Worm (Caenorhabditis elegans) whole organism, L3 larva: ENCODE results near the gene maph-1.3.

Experiments used
- R02D3.7 ChIP-seq: fragments of 150-350 bp; optimal IDR thresholded peaks from 2 replicates; lab custom pipeline; 2014; ENCODE audit warnings: missing biosample characterization, missing genetic modification characterization
- ZK546.5 ChIP-seq: sonication (generic microtip); optimal IDR thresholded peaks from 2 replicates; lab custom pipeline; 2017; ENCODE audit warnings: missing biosample characterization, missing genetic modification characterization
- ama-1 ChIP-seq: fragments of 150-350 bp; optimal IDR thresholded peaks from 2 replicates; lab custom pipeline; 2018
- ceh-28 ChIP-seq: fragments of 150-350 bp; optimal IDR thresholded peaks from 2 replicates; lab custom pipeline; 2014; ENCODE audit warnings: missing biosample characterization, missing genetic modification reagents, missing genetic modification characterization
- ceh-82 ChIP-seq: fragments of 150-350 bp; optimal IDR thresholded peaks from 2 replicates; lab custom pipeline; 2014; ENCODE audit warnings: missing biosample characterization, missing genetic modification characterization
- ceh-9 ChIP-seq: sonication (generic microtip); optimal IDR thresholded peaks from 2 replicates; lab custom pipeline; 2018; ENCODE audit warnings: missing biosample characterization, missing genetic modification characterization
- daf-12 ChIP-seq: fragments of 150-350 bp; optimal IDR thresholded peaks from 2 replicates; lab custom pipeline; 2014; ENCODE audit warnings: missing biosample characterization, missing genetic modification reagents, missing genetic modification characterization
- egl-27 ChIP-seq: sonication (generic microtip); optimal IDR thresholded peaks from 4 replicates; lab custom pipeline; 2017; ENCODE audit warnings: missing biosample characterization, missing genetic modification reagents, missing genetic modification characterization
- egl-5 ChIP-seq: fragments of 150-350 bp; optimal IDR thresholded peaks from 2 replicates; lab custom pipeline; 2017; ENCODE audit warnings: missing biosample characterization, missing genetic modification reagents, missing genetic modification characterization, inconsistent platforms
- elt-1 ChIP-seq: fragments of 150-350 bp; optimal IDR thresholded peaks from 2 replicates; lab custom pipeline; 2014; ENCODE audit warnings: missing biosample characterization, missing genetic modification characterization
- elt-2 ChIP-seq: sonication (generic microtip); optimal IDR thresholded peaks from 2 replicates; lab custom pipeline; 2016; ENCODE audit warnings: missing genetic modification reagents, mild to moderate bottlenecking, missing genetic modification characterization, missing compliant biosample characterization
- elt-3 ChIP-seq, 3 experiments: fragments of 150-350 bp in 1 of 3; sonication (generic microtip) in 2 of 3; optimal IDR thresholded peaks; 2 replicates in 2 of 3; 4 replicates in 1 of 3; lab custom pipeline; 2014 to 2017; ENCODE audit warnings: missing biosample characterization in 3 of 3, missing genetic modification characterization in 3 of 3
- eor-1 ChIP-seq, 2 experiments: fragments of 150-350 bp; optimal IDR thresholded peaks; 2 replicates each; lab custom pipeline; 2014 to 2018; ENCODE audit warnings: missing biosample characterization in 2 of 2, missing genetic modification characterization in 2 of 2
- fkh-10 ChIP-seq: sonication (generic microtip); optimal IDR thresholded peaks from 2 replicates; lab custom pipeline; 2017; ENCODE audit warnings: missing biosample characterization, missing genetic modification reagents, missing genetic modification characterization
- fkh-2 ChIP-seq: fragments of 150-350 bp; optimal IDR thresholded peaks from 2 replicates; lab custom pipeline; 2014; ENCODE audit warnings: missing biosample characterization, missing genetic modification reagents, missing genetic modification characterization
- fos-1 ChIP-seq: fragments of 150-350 bp; optimal IDR thresholded peaks from 2 replicates; lab custom pipeline; 2014; ENCODE audit warnings: missing biosample characterization, missing genetic modification characterization
- hmg-11 ChIP-seq: sonication (generic microtip); optimal IDR thresholded peaks from 2 replicates; lab custom pipeline; 2016; ENCODE audit warnings: missing genetic modification characterization, missing compliant biosample characterization
- jun-1 ChIP-seq: fragments of 150-350 bp; optimal IDR thresholded peaks from 2 replicates; lab custom pipeline; 2014; ENCODE audit warnings: missing biosample characterization, missing genetic modification reagents, missing genetic modification characterization
- lin-15B ChIP-seq: fragments of 150-350 bp; optimal IDR thresholded peaks from 2 replicates; lab custom pipeline; 2014; ENCODE audit warnings: missing biosample characterization, missing genetic modification characterization
- lin-39 ChIP-seq: fragments of 150-350 bp; optimal IDR thresholded peaks from 2 replicates; lab custom pipeline; 2018; ENCODE audit warnings: missing biosample characterization, missing genetic modification reagents, missing genetic modification characterization
- lsy-12 ChIP-seq: sonication (generic microtip); optimal IDR thresholded peaks from 2 replicates; lab custom pipeline; 2016; ENCODE audit warnings: mild to moderate bottlenecking, missing genetic modification characterization, missing compliant biosample characterization
- mdl-1 ChIP-seq: fragments of 150-350 bp; optimal IDR thresholded peaks from 2 replicates; lab custom pipeline; 2014; ENCODE audit warnings: missing biosample characterization, missing genetic modification characterization
- mml-1 ChIP-seq: fragments of 150-350 bp; sonication (generic microtip); optimal IDR thresholded peaks from 3 replicates; lab custom pipeline; 2014; ENCODE audit warnings: missing biosample characterization, missing genetic modification characterization
- nfya-1 ChIP-seq: sonication (generic microtip); optimal IDR thresholded peaks from 2 replicates; lab custom pipeline; 2017; ENCODE audit warnings: missing genetic modification characterization, mild to moderate bottlenecking, missing compliant biosample characterization, antibody characterized with exemption, moderate library complexity; ENCODE audit not compliant: insufficient read depth
- nhr-11 ChIP-seq: fragments of 150-350 bp; optimal IDR thresholded peaks from 2 replicates; lab custom pipeline; 2014; ENCODE audit warnings: missing biosample characterization, missing genetic modification characterization
- nhr-12 ChIP-seq: fragments of 150-350 bp; optimal IDR thresholded peaks from 2 replicates; lab custom pipeline; 2014; ENCODE audit warnings: missing biosample characterization, missing genetic modification characterization
- nhr-23 ChIP-seq: fragments of 150-350 bp; optimal IDR thresholded peaks from 2 replicates; lab custom pipeline; 2014; ENCODE audit warnings: missing biosample characterization, missing genetic modification reagents, missing genetic modification characterization
- nhr-237 ChIP-seq: fragments of 150-350 bp; optimal IDR thresholded peaks from 2 replicates; lab custom pipeline; 2014; ENCODE audit warnings: missing biosample characterization, missing genetic modification characterization
- nhr-25 ChIP-seq: sonication (generic microtip); optimal IDR thresholded peaks from 2 replicates; lab custom pipeline; 2017; ENCODE audit warnings: missing biosample characterization, missing genetic modification characterization
- nhr-28 ChIP-seq: fragments of 150-350 bp; optimal IDR thresholded peaks from 2 replicates; lab custom pipeline; 2014; ENCODE audit warnings: missing biosample characterization, missing genetic modification characterization
- nhr-43 ChIP-seq: sonication (generic microtip); optimal IDR thresholded peaks from 2 replicates; lab custom pipeline; 2016; ENCODE audit warnings: mild to moderate bottlenecking, missing genetic modification characterization, missing compliant biosample characterization; ENCODE audit not compliant: poor library complexity, severe bottlenecking
- nhr-67 ChIP-seq: fragments of 150-350 bp; optimal IDR thresholded peaks from 2 replicates; lab custom pipeline; 2014; ENCODE audit warnings: missing biosample characterization, missing genetic modification characterization
- nhr-76 ChIP-seq: fragments of 150-350 bp; sonication (generic microtip); optimal IDR thresholded peaks from 5 replicates; lab custom pipeline; 2014; ENCODE audit warnings: missing biosample characterization, missing genetic modification characterization
- nhr-77 ChIP-seq: fragments of 150-350 bp; optimal IDR thresholded peaks from 2 replicates; lab custom pipeline; 2014; ENCODE audit warnings: missing biosample characterization, missing genetic modification characterization
- pha-4 ChIP-seq: fragments of 150-350 bp; optimal IDR thresholded peaks from 2 replicates; lab custom pipeline; 2014; ENCODE audit warnings: missing biosample characterization, missing genetic modification reagents, missing genetic modification characterization
- pqm-1 ChIP-seq: fragments of 150-350 bp; optimal IDR thresholded peaks from 2 replicates; lab custom pipeline; 2017; ENCODE audit warnings: missing biosample characterization, missing genetic modification characterization, inconsistent platforms
- sea-2 ChIP-seq: fragments of 150-350 bp; sonication (generic microtip); optimal IDR thresholded peaks from 4 replicates; lab custom pipeline; 2014; ENCODE audit warnings: missing biosample characterization, missing genetic modification reagents, missing genetic modification characterization
- skn-1 ChIP-seq: fragments of 150-350 bp; optimal IDR thresholded peaks from 2 replicates; lab custom pipeline; 2014; ENCODE audit warnings: missing biosample characterization, missing genetic modification characterization
- snpc-4 ChIP-seq: fragments of 150-350 bp; optimal IDR thresholded peaks from 2 replicates; lab custom pipeline; 2014; ENCODE audit warnings: missing biosample characterization, missing genetic modification characterization
- tbx-2 ChIP-seq: sonication (generic microtip); optimal IDR thresholded peaks from 2 replicates; lab custom pipeline; 2016; ENCODE audit warnings: mild to moderate bottlenecking, missing genetic modification characterization, missing compliant biosample characterization
- unc-39 ChIP-seq: sonication (generic microtip); optimal IDR thresholded peaks from 4 replicates; lab custom pipeline; 2017; ENCODE audit warnings: missing biosample characterization, missing genetic modification characterization
- unc-62 ChIP-seq: fragments of 150-350 bp; sonication (generic microtip); optimal IDR thresholded peaks from 4 replicates; lab custom pipeline; 2014; ENCODE audit warnings: missing biosample characterization, missing genetic modification reagents, missing genetic modification characterization
- ztf-4 ChIP-seq: fragments of 150-350 bp; optimal IDR thresholded peaks from 2 replicates; lab custom pipeline; 2014; ENCODE audit warnings: missing biosample characterization, missing genetic modification characterization

Gene maph-1.3

ce11 chrIII:3862918-3863385 is 18.3 kb downstream of the maph-1.3 start, which contains the start of gene brc-1 (continued):
- TF ChIP-seq daf-12 (tag; lab: Kevin White, UChicago): no peak
- TF ChIP-seq nhr-67 (tag; lab: Kevin White, UChicago): no peak
- TF ChIP-seq lin-39 (tag; lab: Kevin White, UChicago): peak; percentile 97
- peak; percentile 68 for TF ChIP-seq R02D3.7 (tag; lab: Kevin White, UChicago)
- TF ChIP-seq snpc-4: peak; percentile 76
- no peak for TF ChIP-seq mml-1
- TF ChIP-seq ZK546.5 (tag; lab: Kevin White, UChicago): peak; percentile 9
- TF ChIP-seq ceh-28 (tag; lab: Kevin White, UChicago): peak; percentile 54
- TF ChIP-seq nfya-1 (tag; lab: Kevin White, UChicago): peak; percentile 94
- peak; percentile 18 for TF ChIP-seq unc-62 (GFP tag; lab: Kevin White, UChicago)
- TF ChIP-seq, all 47 proteins: peak for 26

ce11 chrIII:3863814-3864507 is 19.3 kb downstream of the maph-1.3 start, which contains the start of gene acs-19:
acs-19 (plus strand) TSS chrIII:3864489.
- TF ChIP-seq nhr-77 (tag; lab: Kevin White, UChicago) (no peak), elt-2 (tag; lab: Kevin White, UChicago) (peak; percentile 23), nhr-67 (tag; lab: Kevin White, UChicago) (no peak), nhr-43 (peak; percentile 2), ama-1 (lab: Kevin White, UChicago) (peak; percentile 26), daf-12 (tag; lab: Kevin White, UChicago) (no peak), fkh-10 (GFP tag; lab: Kevin White, UChicago) (peak; percentile 19), hmg-11 (tag; lab: Kevin White, UChicago) (peak; percentile 14), pha-4 (tag; lab: Kevin White, UChicago) (peak; percentile 5)

- peak; percentile 99 for TF ChIP-seq elt-2 (tag; lab: Kevin White, UChicago)
- TF ChIP-seq fos-1 (tag; lab: Kevin White, UChicago): peak; percentile 100
- TF ChIP-seq egl-5 (tag; lab: Kevin White, UChicago): peak; percentile 98
- TF ChIP-seq ZK546.5 (tag; lab: Kevin White, UChicago): peak; percentile 85
- peak; percentile 99 for TF ChIP-seq nhr-28 (tag; lab: Kevin White, UChicago)
- peak in 1 of 2 experiments; percentile 21 for TF ChIP-seq eor-1 (tag; optimal IDR thresholded peaks at IDR 0.05; lab: Kevin White, UChicago)
- TF ChIP-seq ama-1 (lab: Kevin White, UChicago): peak; percentile 94
- TF ChIP-seq daf-12 (tag; lab: Kevin White, UChicago): peak; percentile 98
- peak; percentile 96 for TF ChIP-seq nhr-76 (tag; lab: Kevin White, UChicago)
- peak; percentile 100 for TF ChIP-seq pha-4 (tag; lab: Kevin White, UChicago)
- peak; percentile 72 for TF ChIP-seq sea-2
- peak; percentile 98 for TF ChIP-seq elt-1 (tag; lab: Kevin White, UChicago)
- peak; percentile 100 for TF ChIP-seq nfya-1 (tag; lab: Kevin White, UChicago)
- TF ChIP-seq tbx-2 (tag; lab: Kevin White, UChicago): peak; percentile 99
- TF ChIP-seq nhr-67 (tag; lab: Kevin White, UChicago): peak; percentile 76
- TF ChIP-seq elt-3 (tag; optimal IDR thresholded peaks at IDR 0.05; lab: Kevin White, UChicago): peak; percentile 83 to 100 (median 98)
- peak; percentile 98 for TF ChIP-seq ztf-4 (tag; lab: Kevin White, UChicago)
- no peak for TF ChIP-seq ceh-9 (tag; lab: Kevin White, UChicago)
- no peak for TF ChIP-seq mml-1
- peak; percentile 97 for TF ChIP-seq nhr-77 (tag; lab: Kevin White, UChicago)
- TF ChIP-seq hmg-11 (tag; lab: Kevin White, UChicago): peak; percentile 100
- TF ChIP-seq ceh-82 (tag; lab: Kevin White, UChicago): peak; percentile 100
- peak; percentile 100 for TF ChIP-seq unc-62 (GFP tag; lab: Kevin White, UChicago)
- TF ChIP-seq nhr-25: peak; percentile 100
- TF ChIP-seq jun-1 (tag; lab: Kevin White, UChicago): peak; percentile 100
- TF ChIP-seq fkh-2 (tag; lab: Kevin White, UChicago): peak; percentile 90
- peak; percentile 99 for TF ChIP-seq nhr-43
- TF ChIP-seq nhr-12 (tag; lab: Kevin White, UChicago): peak; percentile 43
- peak; percentile 65 for TF ChIP-seq unc-39 (tag; lab: Kevin White, UChicago)
- peak; percentile 98 for TF ChIP-seq ceh-28 (tag; lab: Kevin White, UChicago)
- peak; percentile 100 for TF ChIP-seq lin-39 (tag; lab: Kevin White, UChicago)
- peak; percentile 100 for TF ChIP-seq lin-15B (tag; lab: Kevin White, UChicago)
- peak; percentile 100 for TF ChIP-seq nhr-11
- TF ChIP-seq egl-27: peak; percentile 99
- TF ChIP-seq lsy-12: peak; percentile 100
- TF ChIP-seq nhr-23 (tag; lab: Kevin White, UChicago): peak; percentile 100
- peak; percentile 93 for TF ChIP-seq mdl-1 (tag; lab: Kevin White, UChicago)
- TF ChIP-seq skn-1 (tag; lab: Kevin White, UChicago): peak; percentile 99
- peak; percentile 100 for TF ChIP-seq fkh-10 (GFP tag; lab: Kevin White, UChicago)
- peak; percentile 98 for TF ChIP-seq R02D3.7 (tag; lab: Kevin White, UChicago)
- peak; percentile 98 for TF ChIP-seq snpc-4
- TF ChIP-seq pqm-1 (tag; lab: Kevin White, UChicago): peak; percentile 99
- peak; percentile 67 for TF ChIP-seq nhr-237 (tag; lab: Kevin White, UChicago)
These were observed 22.7 kb downstream of the maph-1.3 start, which contains the start of gene rpl-3 for ce11 chrIII:3867378-3867904. rpl-3 (plus strand) TSS chrIII:3867854.
